Worm (Caenorhabditis elegans) whole organism, young adult: ENCODE data around the gene ape-1.
A peak's percentile ranks its signal among the peaks of the same experiment; 100 is the strongest.

ENCODE experiments used
- C06A6.2 ChIP-seq: fragments of 200-800 bp; sonication (Bioruptor generic); conservative IDR thresholded peaks from 2 replicates; pipeline ENCODE4 v1.3.6; 2022; ENCODE audit warnings: missing genetic modification characterization, missing compliant biosample characterization
- F10E7.11 ChIP-seq: sonication (generic microtip); optimal IDR thresholded peaks from 2 replicates; lab custom pipeline; 2017; ENCODE audit warnings: mild to moderate bottlenecking, missing genetic modification characterization, moderate library complexity, missing compliant biosample characterization
- F22D6.2 ChIP-seq: sonication (generic microtip); optimal IDR thresholded peaks from 2 replicates; lab custom pipeline; 2016; ENCODE audit warnings: mild to moderate bottlenecking, missing genetic modification characterization, missing compliant biosample characterization
- K11D2.4 ChIP-seq: fragments of 200-800 bp; sonication (Bioruptor generic); IDR thresholded peaks from 2 replicates; pipeline ENCODE4 v1.3.6; 2022; ENCODE audit warnings: missing genetic modification reagents, missing genetic modification characterization, missing compliant biosample characterization
- K12H6.12 ChIP-seq: fragments of 200-800 bp; sonication (Bioruptor generic); optimal IDR thresholded peaks from 2 replicates; lab custom pipeline; 2018; ENCODE audit warnings: mild to moderate bottlenecking, missing genetic modification characterization, missing compliant biosample characterization
- T07F8.4 ChIP-seq: sonication (generic microtip); optimal IDR thresholded peaks from 2 replicates; lab custom pipeline; 2016; ENCODE audit warnings: mild to moderate bottlenecking, missing genetic modification characterization, moderate library complexity, missing compliant biosample characterization
- Y67H2A.10 ChIP-seq: fragments of 200-800 bp; sonication (Bioruptor generic); conservative IDR thresholded peaks from 2 replicates; pipeline ENCODE4 v1.3.6; 2022; ENCODE audit warnings: missing genetic modification reagents, missing genetic modification characterization, missing compliant biosample characterization
- Y79H2A.3 ChIP-seq: fragments of 200-800 bp; sonication (Bioruptor generic); conservative IDR thresholded peaks from 2 replicates; pipeline ENCODE4 v1.3.6; 2022; ENCODE audit warnings: missing genetic modification reagents, missing genetic modification characterization, missing compliant biosample characterization
- Y95B8A.8 ChIP-seq: fragments of 200-800 bp; sonication (Bioruptor generic); IDR thresholded peaks from 2 replicates; pipeline ENCODE4 v1.3.6; 2022; ENCODE audit warnings: missing genetic modification reagents, missing genetic modification characterization, missing compliant biosample characterization
- aptf-2 ChIP-seq: fragments of 200-800 bp; sonication (Bioruptor generic); conservative IDR thresholded peaks from 2 replicates; pipeline ENCODE4 v1.3.6; 2022; ENCODE audit warnings: missing genetic modification reagents, missing genetic modification characterization, missing compliant biosample characterization
- aptf-3 ChIP-seq: fragments of 200-800 bp; sonication (Bioruptor generic); IDR thresholded peaks from 2 replicates; pipeline ENCODE4 v1.3.6; 2022; ENCODE audit warnings: missing genetic modification characterization, missing compliant biosample characterization
- athp-1 ChIP-seq: sonication (generic microtip); optimal IDR thresholded peaks from 2 replicates; lab custom pipeline; 2017; ENCODE audit warnings: mild to moderate bottlenecking, missing genetic modification characterization, missing compliant biosample characterization
- attf-5 ChIP-seq: fragments of 200-800 bp; sonication (Bioruptor generic); optimal IDR thresholded peaks from 2 replicates; lab custom pipeline; 2018; ENCODE audit warnings: mild to moderate bottlenecking, missing genetic modification characterization, missing compliant biosample characterization
- attf-6 ChIP-seq: fragments of 200-800 bp; sonication (Bioruptor generic); IDR thresholded peaks from 2 replicates; pipeline ENCODE4 v1.3.6; 2022; ENCODE audit warnings: missing genetic modification reagents, missing genetic modification characterization, missing compliant biosample characterization
- ceh-27 ChIP-seq: fragments of 200-800 bp; sonication (Bioruptor generic); optimal IDR thresholded peaks from 2 replicates; lab custom pipeline; 2018; ENCODE audit warnings: mild to moderate bottlenecking, missing genetic modification characterization, moderate library complexity, missing compliant biosample characterization
- chd-7 ChIP-seq: sonication (generic microtip); optimal IDR thresholded peaks from 2 replicates; lab custom pipeline; 2016; ENCODE audit warnings: mild to moderate bottlenecking, missing genetic modification characterization, moderate library complexity, missing compliant biosample characterization
- dox-1 ChIP-seq: fragments of 200-800 bp; sonication (Bioruptor generic); IDR thresholded peaks from 2 replicates; pipeline ENCODE4 v1.3.6; 2022; ENCODE audit warnings: missing genetic modification reagents, missing genetic modification characterization, missing compliant biosample characterization
- efl-1 ChIP-seq: fragments of 150-350 bp; optimal IDR thresholded peaks from 2 replicates; lab custom pipeline; 2014; ENCODE audit warnings: missing biosample characterization, missing genetic modification reagents, missing genetic modification characterization
- egrh-3 ChIP-seq: fragments of 200-800 bp; sonication (Bioruptor generic); IDR thresholded peaks from 2 replicates; pipeline ENCODE4 v1.3.6; 2022; ENCODE audit warnings: missing genetic modification reagents, missing genetic modification characterization, missing compliant biosample characterization
- gei-17 ChIP-seq: fragments of 200-800 bp; sonication (Bioruptor generic); optimal IDR thresholded peaks from 2 replicates; lab custom pipeline; 2018; ENCODE audit warnings: mild to moderate bottlenecking, missing genetic modification characterization, missing compliant biosample characterization
- him-1 ChIP-seq: sonication (generic microtip); optimal IDR thresholded peaks from 2 replicates; lab custom pipeline; 2016; ENCODE audit warnings: missing genotype, missing genetic modification reagents, missing genetic modification characterization, missing compliant biosample characterization
- hmg-1.2 ChIP-seq: fragments of 200-800 bp; sonication (Bioruptor generic); IDR thresholded peaks from 2 replicates; pipeline ENCODE4 v1.3.6; 2022; ENCODE audit warnings: missing genetic modification reagents, missing genetic modification characterization, missing compliant biosample characterization
- hmg-20 ChIP-seq: fragments of 200-800 bp; sonication (Bioruptor generic); IDR thresholded peaks from 2 replicates; pipeline ENCODE4 v1.3.6; 2022; ENCODE audit warnings: missing genetic modification reagents, missing genetic modification characterization, missing compliant biosample characterization
- hrde-1 ChIP-seq: sonication (generic microtip); optimal IDR thresholded peaks from 2 replicates; lab custom pipeline; 2016; ENCODE audit warnings: missing genetic modification characterization, mild to moderate bottlenecking, missing compliant biosample characterization, moderate library complexity, missing genotype, missing genetic modification reagents, borderline replicate concordance
- hsf-1 ChIP-seq: fragments of 200-800 bp; sonication (Bioruptor generic); IDR thresholded peaks from 2 replicates; pipeline ENCODE4 v1.3.6; 2022; ENCODE audit warnings: missing genetic modification reagents, missing genetic modification characterization, missing compliant biosample characterization
- lag-1 ChIP-seq: fragments of 200-800 bp; sonication (Bioruptor generic); IDR thresholded peaks from 2 replicates; pipeline ENCODE4 v1.3.6; 2022; ENCODE audit warnings: missing genetic modification reagents, missing genetic modification characterization, missing compliant biosample characterization
- lsl-1 ChIP-seq: fragments of 200-800 bp; sonication (Bioruptor generic); optimal IDR thresholded peaks from 2 replicates; lab custom pipeline; 2018; ENCODE audit warnings: mild to moderate bottlenecking, missing genetic modification characterization, moderate library complexity, missing compliant biosample characterization
- madf-3 ChIP-seq: fragments of 200-800 bp; sonication (Bioruptor generic); IDR thresholded peaks from 2 replicates; pipeline ENCODE4 v1.3.6; 2022; ENCODE audit warnings: missing genetic modification reagents, missing genetic modification characterization, missing compliant biosample characterization
- madf-8 ChIP-seq: fragments of 200-800 bp; sonication (Bioruptor generic); conservative IDR thresholded peaks from 2 replicates; pipeline ENCODE4 v1.3.6; 2022; ENCODE audit warnings: missing genetic modification reagents, missing genetic modification characterization, missing compliant biosample characterization
- mcd-1 ChIP-seq: fragments of 200-800 bp; sonication (Bioruptor generic); IDR thresholded peaks from 2 replicates; pipeline ENCODE4 v1.3.6; 2022; ENCODE audit warnings: missing genetic modification reagents, missing genetic modification characterization, missing compliant biosample characterization
- nfyb-1 ChIP-seq: fragments of 200-800 bp; sonication (Bioruptor generic); IDR thresholded peaks from 2 replicates; pipeline ENCODE4 v1.3.6; 2022; ENCODE audit warnings: missing genetic modification reagents, missing genetic modification characterization, missing compliant biosample characterization
- nhr-120 ChIP-seq: fragments of 200-800 bp; sonication (Bioruptor generic); IDR thresholded peaks from 2 replicates; pipeline ENCODE4 v1.3.6; 2022; ENCODE audit warnings: missing genetic modification characterization, missing compliant biosample characterization
- nhr-179 ChIP-seq: sonication (generic microtip); optimal IDR thresholded peaks from 2 replicates; lab custom pipeline; 2016; ENCODE audit warnings: mild to moderate bottlenecking, missing genetic modification characterization, missing compliant biosample characterization
- pbrm-1 ChIP-seq: fragments of 200-800 bp; sonication (Bioruptor generic); IDR thresholded peaks from 2 replicates; pipeline ENCODE4 v1.3.6; 2022; ENCODE audit warnings: missing genetic modification reagents, missing genetic modification characterization, missing compliant biosample characterization
- snpc-1.3 ChIP-seq: sonication (generic microtip); optimal IDR thresholded peaks from 2 replicates; lab custom pipeline; 2017; ENCODE audit warnings: missing genetic modification characterization, mild to moderate bottlenecking, missing compliant biosample characterization, antibody characterized with exemption, moderate library complexity, missing genotype, missing genetic modification reagents; ENCODE audit not compliant: insufficient read depth
- snpc-3.4 ChIP-seq: sonication (generic microtip); optimal IDR thresholded peaks from 2 replicates; lab custom pipeline; 2017; ENCODE audit warnings: missing genetic modification characterization, mild to moderate bottlenecking, missing compliant biosample characterization, antibody characterized with exemption, moderate library complexity, missing genotype, missing genetic modification reagents
- snpc-4 ChIP-seq, 5 experiments: fragments of 150-350 bp in 1 of 5; sonication (generic microtip) in 4 of 5; optimal IDR thresholded peaks; 2 replicates each; lab custom pipeline; 2014 to 2018; ENCODE audit warnings: missing genetic modification characterization in 5 of 5, missing biosample characterization in 3 of 5, antibody characterized with exemption in 2 of 5, mild to moderate bottlenecking in 2 of 5, missing compliant biosample characterization in 2 of 5, missing genotype in 2 of 5, moderate library complexity in 2 of 5, missing genetic modification reagents in 1 of 5
- tlf-1 ChIP-seq: fragments of 200-800 bp; sonication (Bioruptor generic); optimal IDR thresholded peaks from 2 replicates; lab custom pipeline; 2018; ENCODE audit warnings: mild to moderate bottlenecking, missing genetic modification characterization, missing compliant biosample characterization
- unc-130 ChIP-seq: sonication (generic microtip); optimal IDR thresholded peaks from 2 replicates; lab custom pipeline; 2016; ENCODE audit warnings: missing genetic modification reagents, missing genetic modification characterization, missing compliant biosample characterization
- zfh-2 ChIP-seq: fragments of 200-800 bp; sonication (Bioruptor generic); conservative IDR thresholded peaks from 2 replicates; pipeline ENCODE4 v1.3.6; 2022; ENCODE audit warnings: missing genetic modification reagents, missing genetic modification characterization, missing compliant biosample characterization
- ztf-18 ChIP-seq: sonication (generic microtip); optimal IDR thresholded peaks from 2 replicates; lab custom pipeline; 2016; ENCODE audit warnings: missing genotype, mild to moderate bottlenecking, missing genetic modification characterization, missing compliant biosample characterization
- ztf-22 ChIP-seq: fragments of 200-800 bp; sonication (Bioruptor generic); optimal IDR thresholded peaks from 2 replicates; lab custom pipeline; 2018; ENCODE audit warnings: mild to moderate bottlenecking, missing genetic modification characterization, moderate library complexity, missing compliant biosample characterization
- ztf-28 ChIP-seq: fragments of 200-800 bp; sonication (Bioruptor generic); IDR thresholded peaks from 2 replicates; pipeline ENCODE4 v1.3.6; 2022; ENCODE audit warnings: missing genetic modification reagents, missing genetic modification characterization, missing compliant biosample characterization
- ztf-3 ChIP-seq: fragments of 200-800 bp; sonication (Bioruptor generic); optimal IDR thresholded peaks from 2 replicates; lab custom pipeline; 2018; ENCODE audit warnings: mild to moderate bottlenecking, missing genetic modification characterization, missing compliant biosample characterization

ape-1 gene

DNA sequence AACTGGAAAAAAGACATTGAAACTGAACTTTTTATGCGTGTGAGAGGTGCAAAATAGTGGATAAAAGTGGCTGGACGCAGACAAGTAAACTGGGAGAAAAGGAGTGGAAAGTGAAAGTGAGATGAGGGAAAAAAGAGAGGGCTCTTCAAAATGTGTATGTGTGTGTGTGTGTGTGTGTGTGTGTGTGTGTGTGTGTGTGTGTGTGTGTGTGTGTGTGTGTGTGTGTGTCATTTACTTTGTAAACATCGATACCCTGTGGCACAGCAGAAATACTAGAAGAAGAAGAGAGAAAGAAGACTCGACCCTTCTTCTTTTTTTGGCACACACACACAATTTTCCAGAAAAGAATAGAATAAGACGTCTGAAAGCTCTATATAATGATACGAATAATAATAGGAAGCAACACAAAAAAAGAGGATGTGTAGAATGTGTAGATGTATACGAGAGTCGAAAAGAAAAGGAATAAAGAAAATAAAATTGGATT, 37.1 kb upstream of the ape-1 start (continued):
- TF ChIP-seq dox-1 (GFP tag; lab: Robert Waterston, UW) = no peak
- no peak for TF ChIP-seq snpc-3.4 (tag; lab: Kevin White, UChicago)
- no peak for TF ChIP-seq Y79H2A.3
- TF ChIP-seq tlf-1 (GFP tag; lab: Kevin White, UChicago) = no peak
- TF ChIP-seq nhr-179 (tag; lab: Kevin White, UChicago) = no peak
- no peak for TF ChIP-seq lsl-1 (GFP tag; lab: Kevin White, UChicago)
- TF ChIP-seq ztf-22 (GFP tag; lab: Kevin White, UChicago) = no peak
- peak; percentile 27; the same call in 1 of the 2 replicates for TF ChIP-seq pbrm-1 (GFP tag; lab: Robert Waterston, UW)
- TF ChIP-seq egrh-3 (GFP tag; lab: Robert Waterston, UW) = peak; percentile 29; the same call in 1 of the 2 replicates
- no peak for TF ChIP-seq him-1 (tag; lab: Kevin White, UChicago)
- no peak for TF ChIP-seq Y95B8A.8 (GFP tag; lab: Robert Waterston, UW)
- TF ChIP-seq K11D2.4 (GFP tag; lab: Robert Waterston, UW) = no peak
- TF ChIP-seq hsf-1 (GFP tag; lab: Robert Waterston, UW) = no peak
- TF ChIP-seq hmg-20 (GFP tag; lab: Robert Waterston, UW) = no peak
- no peak for TF ChIP-seq madf-3 (GFP tag; lab: Robert Waterston, UW)
- TF ChIP-seq F22D6.2 (tag; lab: Kevin White, UChicago) = no peak
- TF ChIP-seq ztf-18 (tag; lab: Kevin White, UChicago) = no peak
- TF ChIP-seq unc-130 (GFP tag; lab: Kevin White, UChicago) = no peak
- no peak for TF ChIP-seq madf-8 (GFP tag; lab: Robert Waterston, UW)
- no peak for TF ChIP-seq gei-17 (GFP tag; lab: Kevin White, UChicago)
- peak; percentile 34; the same call in 1 of the 2 replicates for TF ChIP-seq nfyb-1 (GFP tag; lab: Robert Waterston, UW)
- no peak for TF ChIP-seq nhr-120 (GFP tag; lab: Robert Waterston, UW)
- no peak for TF ChIP-seq snpc-4 (GFP tag; optimal IDR thresholded peaks at IDR 0.05; lab: Kevin White, UChicago)
- TF ChIP-seq snpc-4 (tag; optimal IDR thresholded peaks at IDR 0.05; lab: Kevin White, UChicago) = no peak
- TF ChIP-seq ztf-3 (GFP tag; lab: Kevin White, UChicago) = peak; percentile 97
- TF ChIP-seq C06A6.2 = no peak
- TF ChIP-seq, all 124 proteins: peak for 14

DNA sequence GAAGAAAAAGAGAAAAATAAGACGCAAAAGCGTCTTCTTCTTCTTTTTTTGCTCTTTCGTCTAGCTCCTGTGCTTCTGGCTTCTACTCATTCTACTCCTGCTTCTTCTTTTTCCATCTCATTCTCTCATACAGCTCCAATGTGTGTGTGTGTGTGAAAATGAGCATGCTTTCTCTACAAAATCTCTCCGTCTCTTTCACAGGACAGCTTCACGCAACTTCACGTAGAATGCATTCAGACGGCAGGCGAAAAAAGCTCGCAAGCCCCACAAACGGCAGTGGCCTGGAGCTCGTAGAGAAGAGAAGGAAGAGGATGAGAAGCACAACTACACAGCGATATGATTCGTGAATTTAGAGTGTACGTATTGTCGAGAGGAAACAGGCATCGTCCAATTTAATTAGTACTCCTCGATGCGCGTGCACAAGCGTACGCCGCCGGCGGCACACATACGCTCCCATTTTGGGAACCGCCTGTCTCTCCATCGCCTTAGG, 34.4 kb upstream of the ape-1 start:
- TF ChIP-seq madf-3 (GFP tag; lab: Robert Waterston, UW) = no peak
- TF ChIP-seq snpc-4 (GFP tag; optimal IDR thresholded peaks at IDR 0.05; lab: Kevin White, UChicago) = no peak
- TF ChIP-seq snpc-4 (tag; optimal IDR thresholded peaks at IDR 0.05; lab: Kevin White, UChicago) = no peak
- TF ChIP-seq hrde-1 (tag; lab: Kevin White, UChicago) = no peak
- TF ChIP-seq aptf-2 (GFP tag; lab: Robert Waterston, UW) = no peak
- TF ChIP-seq Y95B8A.8 (GFP tag; lab: Robert Waterston, UW) = no peak
- TF ChIP-seq T07F8.4 = no peak
- TF ChIP-seq gei-17 (GFP tag; lab: Kevin White, UChicago) = no peak
- TF ChIP-seq Y67H2A.10 (GFP tag; lab: Robert Waterston, UW) = no peak
- TF ChIP-seq aptf-3 (GFP tag; lab: Robert Waterston, UW) = no peak
- no peak for TF ChIP-seq ztf-18 (tag; lab: Kevin White, UChicago)
- TF ChIP-seq lsl-1 (GFP tag; lab: Kevin White, UChicago) = no peak
- TF ChIP-seq efl-1 (GFP tag; lab: Kevin White, UChicago) = no peak
- peak; percentile 79 for TF ChIP-seq zfh-2 (GFP tag; lab: Robert Waterston, UW)
- no peak for TF ChIP-seq attf-6
- no peak for TF ChIP-seq F10E7.11 (tag; lab: Kevin White, UChicago)
- TF ChIP-seq nhr-120 (GFP tag; lab: Robert Waterston, UW) = no peak
- no peak for TF ChIP-seq snpc-1.3 (tag; lab: Kevin White, UChicago)
- TF ChIP-seq hmg-1.2 = peak; percentile 28; the same call in 1 of the 2 replicates
- TF ChIP-seq ceh-27 (GFP tag; lab: Kevin White, UChicago) = no peak
- TF ChIP-seq lag-1 (GFP tag; lab: Robert Waterston, UW) = no peak
- TF ChIP-seq chd-7 = peak; percentile 4
- no peak for TF ChIP-seq ztf-28
- no peak for TF ChIP-seq athp-1 (tag; lab: Kevin White, UChicago)
- TF ChIP-seq mcd-1 (GFP tag; lab: Robert Waterston, UW) = 0 out of 2 replicates have a peak, but pooled peaks have one; percentile 22
- TF ChIP-seq attf-5 = no peak
- TF ChIP-seq F22D6.2 (tag; lab: Kevin White, UChicago) = no peak
- peak; percentile 59 for TF ChIP-seq K12H6.12 (tag; lab: Kevin White, UChicago)
